Worm (Caenorhabditis elegans): ENCODE results near the gene C33A11.2.

The C33A11.2 gene

ce11 chrX:15376580-15376979 is 10.8 kb downstream of the C33A11.2 start (continued):
- TF ChIP-seq nhr-12 (tag; optimal IDR thresholded peaks at IDR 0.05) (no peak), skn-1 (tag; optimal IDR thresholded peaks at IDR 0.05) (no peak), alr-1 (tag; optimal IDR thresholded peaks at IDR 0.05) (no peak), F13H6.1 (tag; optimal IDR thresholded peaks at IDR 0.05) (peak; percentile 72), ztf-1 (GFP tag; conservative IDR thresholded peaks at IDR 0.05) (no peak), sma-9 (GFP tag; optimal IDR thresholded peaks at IDR 0.05) (peak; percentile 46), sma-9 (tag; optimal IDR thresholded peaks at IDR 0.05) (no peak), unc-39 (tag; optimal IDR thresholded peaks at IDR 0.05) (no peak)

ce11 chrX:15377724-15378123 is 11.9 kb downstream of the C33A11.2 start, which contains the start of gene svh-5:
Gene svh-5, minus strand, starts transcription at chrX:15377824.
- TF ChIP-seq nhr-237 (tag; optimal IDR thresholded peaks at IDR 0.05) (no peak), alr-1 (tag; optimal IDR thresholded peaks at IDR 0.05) (no peak), nhr-129 (tag; optimal IDR thresholded peaks at IDR 0.05) (no peak), nhr-25 (tag; optimal IDR thresholded peaks at IDR 0.05) (no peak)

- TF ChIP-seq ZK546.5 (tag; optimal IDR thresholded peaks at IDR 0.05) (no peak), unc-55 (GFP tag; optimal IDR thresholded peaks at IDR 0.05) (no peak), C34F6.9 (tag; optimal IDR thresholded peaks at IDR 0.05) (no peak), mdl-1 (tag; optimal IDR thresholded peaks at IDR 0.05) (no peak), sma-9 (GFP tag; optimal IDR thresholded peaks at IDR 0.05) (peak; percentile 30), sma-9 (tag; optimal IDR thresholded peaks at IDR 0.05) (no peak), skn-1 (tag; optimal IDR thresholded peaks at IDR 0.05) (no peak), nhr-25 (tag; optimal IDR thresholded peaks at IDR 0.05) (peak; percentile 82), lin-11 (tag; optimal IDR thresholded peaks at IDR 0.05) (no peak), crh-2 (tag; optimal IDR thresholded peaks at IDR 0.05) (peak; percentile 13), mbf-1 (tag; optimal IDR thresholded peaks at IDR 0.05) (no peak), nhr-77 (tag; optimal IDR thresholded peaks at IDR 0.05) (no peak), blmp-1 (tag; optimal IDR thresholded peaks at IDR 0.05; ENCODE audit: insufficient read depth) (no peak), elt-1 (tag; optimal IDR thresholded peaks at IDR 0.05) (no peak), nhr-237 (tag; optimal IDR thresholded peaks at IDR 0.05) (no peak), ceh-82 (tag; optimal IDR thresholded peaks at IDR 0.05) (no peak), sem-4 (tag; optimal IDR thresholded peaks at IDR 0.05) (no peak), nhr-10 (tag; optimal IDR thresholded peaks at IDR 0.05) (no peak), ztf-4 (tag; optimal IDR thresholded peaks at IDR 0.05) (no peak), nhr-129 (tag; optimal IDR thresholded peaks at IDR 0.05) (no peak), lsy-2 (tag; optimal IDR thresholded peaks at IDR 0.05) (no peak), dmd-4 (tag; optimal IDR thresholded peaks at IDR 0.05) (no peak), ama-1 (optimal IDR thresholded peaks at IDR 0.05) (no peak), aly-2 (tag; optimal IDR thresholded peaks at IDR 0.05) (no peak)
Measured at ce11 chrX:15379882-15380281, 14.1 kb downstream of the C33A11.2 start.

ce11 chrX:15380437-15380836 is 14.6 kb downstream of the C33A11.2 start:
- no peak for TF ChIP-seq ztf-11 (tag; optimal IDR thresholded peaks at IDR 0.05)
- TF ChIP-seq nhr-21 (tag; optimal IDR thresholded peaks at IDR 0.05) = peak; percentile 63

ce11 chrX:15381486-15381885 is 15.7 kb downstream of the C33A11.2 start:
- peak; percentile 12 for TF ChIP-seq sma-9 (GFP tag; optimal IDR thresholded peaks at IDR 0.05)
- TF ChIP-seq sma-9 (tag; optimal IDR thresholded peaks at IDR 0.05) = no peak
- TF ChIP-seq lin-11 (tag; optimal IDR thresholded peaks at IDR 0.05) = no peak
- TF ChIP-seq egl-27 (tag; optimal IDR thresholded peaks at IDR 0.05) = no peak
- TF ChIP-seq mbf-1 (tag; optimal IDR thresholded peaks at IDR 0.05) = no peak
- TF ChIP-seq nhr-12 (tag; optimal IDR thresholded peaks at IDR 0.05) = no peak
- no peak for TF ChIP-seq C34F6.9 (tag; optimal IDR thresholded peaks at IDR 0.05)
- no peak for TF ChIP-seq nhr-21 (tag; optimal IDR thresholded peaks at IDR 0.05)
- no peak for TF ChIP-seq dmd-4 (tag; optimal IDR thresholded peaks at IDR 0.05)
- no peak for TF ChIP-seq ceh-16 (tag; optimal IDR thresholded peaks at IDR 0.05)
- no peak for TF ChIP-seq elt-1 (tag; optimal IDR thresholded peaks at IDR 0.05)
- TF ChIP-seq ztf-1 (GFP tag; conservative IDR thresholded peaks at IDR 0.05) = no peak
- TF ChIP-seq ceh-82 (tag; optimal IDR thresholded peaks at IDR 0.05) = no peak
- peak; percentile 13 for TF ChIP-seq F13H6.1 (tag; optimal IDR thresholded peaks at IDR 0.05)

- TF ChIP-seq nhr-21 (tag; optimal IDR thresholded peaks at IDR 0.05) (peak; percentile 20), lsy-2 (tag; optimal IDR thresholded peaks at IDR 0.05) (peak in 1 of 2 experiments; percentile 42), sma-3 (GFP tag; optimal IDR thresholded peaks at IDR 0.05) (no peak), unc-39 (tag; optimal IDR thresholded peaks at IDR 0.05) (no peak), nhr-25 (tag; optimal IDR thresholded peaks at IDR 0.05) (peak; percentile 43), mab-5 (tag; optimal IDR thresholded peaks at IDR 0.05) (peak; percentile 7)
Measured at ce11 chrX:15382256-15382655, 16.5 kb downstream of the C33A11.2 start.

Data from whole organism, L2 larva.